Fruit fly (Drosophila melanogaster): ENCODE measurements around the gene Pex11c.

DNA sequence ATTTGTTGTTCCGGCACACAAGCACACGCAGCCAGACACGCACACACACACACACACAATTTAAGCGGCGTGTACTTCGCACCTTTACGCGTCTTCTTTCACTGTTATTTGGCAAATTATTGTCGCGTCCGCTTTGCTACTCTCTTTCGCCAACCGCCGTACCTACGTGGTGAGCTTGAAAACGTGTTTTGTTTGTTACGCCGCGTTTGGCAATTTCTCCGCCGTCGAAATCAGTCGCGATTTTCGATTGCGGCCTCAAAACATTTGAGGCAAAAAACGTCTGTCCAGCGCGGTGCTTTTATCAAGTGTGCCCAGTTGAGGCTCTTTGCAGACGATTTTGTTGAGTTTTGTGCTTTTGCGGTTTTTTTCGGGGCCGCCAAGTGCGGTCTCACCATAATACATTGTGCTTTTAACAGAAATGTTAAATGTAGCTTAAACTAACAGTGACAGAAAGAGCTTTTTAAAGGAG lies 36.5 kb upstream of the Pex11c start:
- no peak for TF ChIP-seq CG11617 (GFP tag; optimal IDR thresholded peaks at IDR 0.05)
- peak; percentile 50 for TF ChIP-seq cic (GFP tag; optimal IDR thresholded peaks at IDR 0.05)
- TF ChIP-seq CG7045 (GFP tag; optimal IDR thresholded peaks at IDR 0.05) = no peak
- TF ChIP-seq bab1 (GFP tag; optimal IDR thresholded peaks at IDR 0.05) = peak; percentile 65
- no peak for TF ChIP-seq toe (GFP tag; optimal IDR thresholded peaks at IDR 0.05)
- no peak for TF ChIP-seq Crg-1 (GFP tag; optimal IDR thresholded peaks at IDR 0.05)
- TF ChIP-seq cnc (optimal IDR thresholded peaks at IDR 0.05) = no peak
- no peak for TF ChIP-seq CG14711 (tag; optimal IDR thresholded peaks at IDR 0.05)
- TF ChIP-seq pad (GFP tag; optimal IDR thresholded peaks at IDR 0.05) = peak; percentile 51
- peak; percentile 64 for TF ChIP-seq Mnt (GFP tag; optimal IDR thresholded peaks at IDR 0.05)
- no peak for TF ChIP-seq kay (GFP tag; ENCODE audit: borderline replicate concordance)
- no peak for TF ChIP-seq Clk (GFP tag; optimal IDR thresholded peaks at IDR 0.05)
- TF ChIP-seq CG33017 (tag; optimal IDR thresholded peaks at IDR 0.05) = no peak

Measured in whole organism, adult.